Fruit fly (Drosophila melanogaster) whole organism, prepupa: ENCODE data around the gene CG17707.

Source experiments
- CG10631 ChIP-seq: fragments of 200-800 bp; sonication (Bioruptor generic); optimal IDR thresholded peaks from 2 replicates; lab custom pipeline; 2016; ENCODE audit warnings: missing biosample characterization, missing genetic modification characterization
- CG4318 ChIP-seq: fragments of 200-800 bp; sonication (Bioruptor generic); optimal IDR thresholded peaks from 3 replicates; lab custom pipeline; 2017; ENCODE audit warnings: missing biosample characterization, mild to moderate bottlenecking, missing genetic modification characterization
- OdsH ChIP-seq: fragments of 200-800 bp; sonication (Bioruptor generic); optimal IDR thresholded peaks from 3 replicates; lab custom pipeline; 2016; ENCODE audit warnings: missing biosample characterization, missing genetic modification characterization
- achi ChIP-seq: fragments of 200-800 bp; sonication (Bioruptor generic); optimal IDR thresholded peaks from 3 replicates; lab custom pipeline; 2016; ENCODE audit warnings: missing biosample characterization, missing genetic modification characterization

dm6 chrX:126614-127013 lies 21.6 kb downstream of the CG17707 start, which contains the start of gene CG17636:
- no peak for TF ChIP-seq CG10631 (GFP tag; lab: Kevin White, UChicago)
- TF ChIP-seq OdsH (GFP tag; lab: Kevin White, UChicago), result no peak
- no peak for TF ChIP-seq achi
- no peak for TF ChIP-seq CG4318 (GFP tag; lab: Kevin White, UChicago)
